Fruit fly (Drosophila melanogaster): ENCODE results near the gene RAF2.

DNA sequence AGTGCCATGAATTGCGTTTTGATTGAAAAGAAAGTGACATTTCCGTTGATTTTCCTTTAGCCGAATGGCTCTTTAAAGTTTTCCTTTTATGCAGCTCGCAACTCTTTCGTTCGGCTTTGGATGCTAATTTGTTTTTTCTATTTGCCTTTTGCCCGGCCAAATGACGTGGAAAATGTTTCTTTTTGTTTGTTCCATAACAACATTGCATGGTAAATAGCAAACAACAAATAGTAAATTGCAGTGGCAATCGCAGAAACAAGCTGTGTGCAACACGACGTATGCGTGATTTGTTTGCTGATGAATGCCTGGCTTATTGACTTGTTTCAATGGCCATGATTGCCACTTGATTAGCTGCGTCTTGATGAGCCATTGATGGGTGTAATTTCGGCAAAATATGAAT, 43.3 kb downstream of the RAF2 start:
- TF ChIP-seq usp (GFP tag; optimal IDR thresholded peaks at IDR 0.05), result no peak
- TF ChIP-seq pan (optimal IDR thresholded peaks at IDR 0.05), result no peak
- TF ChIP-seq CG8478 (optimal IDR thresholded peaks at IDR 0.05), result no peak
- TF ChIP-seq psq (optimal IDR thresholded peaks at IDR 0.05), result no peak
- no peak for TF ChIP-seq EcR (GFP tag; optimal IDR thresholded peaks at IDR 0.05)

Data from whole organism.